Fruit fly (Drosophila melanogaster): Measurements from ENCODE around the gene kuk.

Gene kuk

dm6 chr3R:17077968-17078417 is 2.1 kb upstream of the kuk start (continued):
- TF ChIP-seq CG14050 (GFP tag; IDR thresholded peaks at IDR 0.05) (no peak), Nf-YB (GFP tag; optimal IDR thresholded peaks at IDR 0.05) (no peak), CG17829 (tag; optimal IDR thresholded peaks at IDR 0.05) (peak; percentile 18), chinmo (GFP tag; IDR thresholded peaks at IDR 0.05; ENCODE audit: partially characterized antibody) (peak; percentile 93), vnd (GFP tag; IDR thresholded peaks at IDR 0.05; ENCODE audit: partially characterized antibody) (no peak), CG18011 (GFP tag; optimal IDR thresholded peaks at IDR 0.05) (no peak), CG7745 (tag; optimal IDR thresholded peaks at IDR 0.05) (no peak), Stat92E (GFP tag; optimal IDR thresholded peaks at IDR 0.05) (no peak), jing (GFP tag; optimal IDR thresholded peaks at IDR 0.05) (no peak), hth (optimal IDR thresholded peaks at IDR 0.05) (no peak), crol (GFP tag; IDR thresholded peaks at IDR 0.05) (peak; percentile 95), seq (GFP tag; IDR thresholded peaks at IDR 0.05) (peak; percentile 29; the same call in 1 of the 2 replicates), CG12104 (GFP tag; optimal IDR thresholded peaks at IDR 0.05) (no peak), CG11504 (tag; optimal IDR thresholded peaks at IDR 0.05) (no peak), CG30020 (tag; optimal IDR thresholded peaks at IDR 0.05) (no peak), Bteb2 (GFP tag; optimal IDR thresholded peaks at IDR 0.05) (no peak)

- TF ChIP-seq Lim3 (GFP tag; IDR thresholded peaks at IDR 0.05) (no peak), Abd-B (GFP tag; optimal IDR thresholded peaks at IDR 0.05) (no peak), chinmo (GFP tag; IDR thresholded peaks at IDR 0.05; ENCODE audit: partially characterized antibody) (0 out of 4 replicates have a peak, but pooled peaks have one; percentile 56), CG1233 (GFP tag; optimal IDR thresholded peaks at IDR 0.05) (peak; percentile 20), seq (GFP tag; IDR thresholded peaks at IDR 0.05) (peak; percentile 7; the same call in 1 of the 2 replicates), CG15601 (tag; optimal IDR thresholded peaks at IDR 0.05) (peak; percentile 20), ci (GFP tag; IDR thresholded peaks at IDR 0.05) (peak; percentile 55; the same call in 1 of the 3 replicates), Hsf (GFP tag; optimal IDR thresholded peaks at IDR 0.05) (no peak), sob (GFP tag; IDR thresholded peaks at IDR 0.05) (peak; percentile 40; the same call in 1 of the 2 replicates), Atf6 (GFP tag; IDR thresholded peaks at IDR 0.05) (peak; percentile 40; the same call in 1 of the 2 replicates), fd102C (GFP tag; optimal IDR thresholded peaks at IDR 0.05) (peak; percentile 62), CG14860 (GFP tag; IDR thresholded peaks at IDR 0.05; ENCODE audit: partially characterized antibody) (no peak), dmrt11E (tag; optimal IDR thresholded peaks at IDR 0.05) (peak; percentile 34), rib (GFP tag; IDR thresholded peaks at IDR 0.05) (0 out of 2 replicates have a peak, but pooled peaks have one; percentile 60), so (GFP tag; IDR thresholded peaks at IDR 0.05) (0 out of 3 replicates have a peak, but pooled peaks have one; percentile 8), CG14441 (GFP tag; IDR thresholded peaks at IDR 0.05) (0 out of 2 replicates have a peak, but pooled peaks have one; percentile 10), CG1647 (GFP tag; optimal IDR thresholded peaks at IDR 0.05) (no peak), CG17186 (GFP tag; optimal IDR thresholded peaks at IDR 0.05) (peak; percentile 13), CG12769 (tag; optimal IDR thresholded peaks at IDR 0.05) (peak; percentile 69), chm (GFP tag; IDR thresholded peaks at IDR 0.05) (peak; percentile 51; the same call in 1 of the 2 replicates), CG2202 (tag; optimal IDR thresholded peaks at IDR 0.05) (peak; percentile 39), CG12219 (GFP tag; optimal IDR thresholded peaks at IDR 0.05) (peak; percentile 67), CG4707 (GFP tag; optimal IDR thresholded peaks at IDR 0.05) (peak; percentile 46), kay (GFP tag; optimal IDR thresholded peaks at IDR 0.05) (peak; percentile 7), her (GFP tag; optimal IDR thresholded peaks at IDR 0.05) (peak; percentile 33), CG17328 (GFP tag; IDR thresholded peaks at IDR 0.05) (0 out of 2 replicates have a peak, but pooled peaks have one; percentile 32), gcm (GFP tag; optimal IDR thresholded peaks at IDR 0.05) (peak; percentile 82), CG8290 (GFP tag; optimal IDR thresholded peaks at IDR 0.05) (no peak), CG8290 (tag; optimal IDR thresholded peaks at IDR 0.05) (peak; percentile 13 to 74), CG4328 (GFP tag; optimal IDR thresholded peaks at IDR 0.05) (peak; percentile 34), nau (GFP tag; optimal IDR thresholded peaks at IDR 0.05) (peak; percentile 71), vvl (GFP tag; IDR thresholded peaks at IDR 0.05) (peak; percentile 21; the same call in 1 of the 2 replicates), psq (GFP tag; optimal IDR thresholded peaks at IDR 0.05) (no peak)
Observed at dm6 chr3R:17078961-17079858, 834 bp upstream of the kuk start.

Data from whole organism, embryonic.